Worm (Caenorhabditis elegans) whole organism, L3 larva: ENCODE data around the gene glrx-3.
A peak's percentile ranks its signal among the peaks of the same experiment; 100 is the strongest.
"Not testable (repeated sequence)": the region's sequence is repeated elsewhere in the genome, so short reads cannot be mapped to it uniquely, and the experiment has no call there.

Experiments
- R02D3.7 ChIP-seq: fragments of 150-350 bp; optimal IDR thresholded peaks from 2 replicates; lab custom pipeline; 2014; ENCODE audit warnings: missing biosample characterization, missing genetic modification characterization
- ZK546.5 ChIP-seq: sonication (generic microtip); optimal IDR thresholded peaks from 2 replicates; lab custom pipeline; 2017; ENCODE audit warnings: missing biosample characterization, missing genetic modification characterization
- aly-2 ChIP-seq: fragments of 150-350 bp; optimal IDR thresholded peaks from 2 replicates; lab custom pipeline; 2014; ENCODE audit warnings: missing biosample characterization, missing genetic modification characterization
- ama-1 ChIP-seq: fragments of 150-350 bp; optimal IDR thresholded peaks from 2 replicates; lab custom pipeline; 2018
- ceh-16 ChIP-seq: sonication (generic microtip); optimal IDR thresholded peaks from 2 replicates; lab custom pipeline; 2017; ENCODE audit warnings: missing biosample characterization, missing genetic modification characterization
- ceh-82 ChIP-seq: fragments of 150-350 bp; optimal IDR thresholded peaks from 2 replicates; lab custom pipeline; 2014; ENCODE audit warnings: missing biosample characterization, missing genetic modification characterization
- egl-27 ChIP-seq: sonication (generic microtip); optimal IDR thresholded peaks from 4 replicates; lab custom pipeline; 2017; ENCODE audit warnings: missing biosample characterization, missing genetic modification reagents, missing genetic modification characterization
- egl-5 ChIP-seq: fragments of 150-350 bp; optimal IDR thresholded peaks from 2 replicates; lab custom pipeline; 2017; ENCODE audit warnings: missing biosample characterization, missing genetic modification reagents, missing genetic modification characterization, inconsistent platforms
- elt-1 ChIP-seq: fragments of 150-350 bp; optimal IDR thresholded peaks from 2 replicates; lab custom pipeline; 2014; ENCODE audit warnings: missing biosample characterization, missing genetic modification characterization
- elt-2 ChIP-seq: sonication (generic microtip); optimal IDR thresholded peaks from 2 replicates; lab custom pipeline; 2016; ENCODE audit warnings: missing genetic modification reagents, mild to moderate bottlenecking, missing genetic modification characterization, missing compliant biosample characterization
- elt-3 ChIP-seq, 3 experiments: fragments of 150-350 bp in 1 of 3; sonication (generic microtip) in 2 of 3; optimal IDR thresholded peaks; 2 replicates in 2 of 3; 4 replicates in 1 of 3; lab custom pipeline; 2014 to 2017; ENCODE audit warnings: missing biosample characterization in 3 of 3, missing genetic modification characterization in 3 of 3
- fkh-2 ChIP-seq: fragments of 150-350 bp; optimal IDR thresholded peaks from 2 replicates; lab custom pipeline; 2014; ENCODE audit warnings: missing biosample characterization, missing genetic modification reagents, missing genetic modification characterization
- hmg-11 ChIP-seq: sonication (generic microtip); optimal IDR thresholded peaks from 2 replicates; lab custom pipeline; 2016; ENCODE audit warnings: missing genetic modification characterization, missing compliant biosample characterization
- jun-1 ChIP-seq: fragments of 150-350 bp; optimal IDR thresholded peaks from 2 replicates; lab custom pipeline; 2014; ENCODE audit warnings: missing biosample characterization, missing genetic modification reagents, missing genetic modification characterization
- lin-15B ChIP-seq: fragments of 150-350 bp; optimal IDR thresholded peaks from 2 replicates; lab custom pipeline; 2014; ENCODE audit warnings: missing biosample characterization, missing genetic modification characterization
- lsy-12 ChIP-seq: sonication (generic microtip); optimal IDR thresholded peaks from 2 replicates; lab custom pipeline; 2016; ENCODE audit warnings: mild to moderate bottlenecking, missing genetic modification characterization, missing compliant biosample characterization
- nfya-1 ChIP-seq: sonication (generic microtip); optimal IDR thresholded peaks from 2 replicates; lab custom pipeline; 2017; ENCODE audit warnings: missing genetic modification characterization, mild to moderate bottlenecking, missing compliant biosample characterization, antibody characterized with exemption, moderate library complexity; ENCODE audit not compliant: insufficient read depth
- nhr-11 ChIP-seq: fragments of 150-350 bp; optimal IDR thresholded peaks from 2 replicates; lab custom pipeline; 2014; ENCODE audit warnings: missing biosample characterization, missing genetic modification characterization
- nhr-237 ChIP-seq: fragments of 150-350 bp; optimal IDR thresholded peaks from 2 replicates; lab custom pipeline; 2014; ENCODE audit warnings: missing biosample characterization, missing genetic modification characterization
- nhr-43 ChIP-seq: sonication (generic microtip); optimal IDR thresholded peaks from 2 replicates; lab custom pipeline; 2016; ENCODE audit warnings: mild to moderate bottlenecking, missing genetic modification characterization, missing compliant biosample characterization; ENCODE audit not compliant: poor library complexity, severe bottlenecking
- nhr-76 ChIP-seq: fragments of 150-350 bp; sonication (generic microtip); optimal IDR thresholded peaks from 5 replicates; lab custom pipeline; 2014; ENCODE audit warnings: missing biosample characterization, missing genetic modification characterization
- nhr-77 ChIP-seq: fragments of 150-350 bp; optimal IDR thresholded peaks from 2 replicates; lab custom pipeline; 2014; ENCODE audit warnings: missing biosample characterization, missing genetic modification characterization
- pha-4 ChIP-seq: fragments of 150-350 bp; optimal IDR thresholded peaks from 2 replicates; lab custom pipeline; 2014; ENCODE audit warnings: missing biosample characterization, missing genetic modification reagents, missing genetic modification characterization
- sea-2 ChIP-seq: fragments of 150-350 bp; sonication (generic microtip); optimal IDR thresholded peaks from 4 replicates; lab custom pipeline; 2014; ENCODE audit warnings: missing biosample characterization, missing genetic modification reagents, missing genetic modification characterization
- snpc-4 ChIP-seq: fragments of 150-350 bp; optimal IDR thresholded peaks from 2 replicates; lab custom pipeline; 2014; ENCODE audit warnings: missing biosample characterization, missing genetic modification characterization
- unc-62 ChIP-seq: fragments of 150-350 bp; sonication (generic microtip); optimal IDR thresholded peaks from 4 replicates; lab custom pipeline; 2014; ENCODE audit warnings: missing biosample characterization, missing genetic modification reagents, missing genetic modification characterization
- zag-1 ChIP-seq: fragments of 150-350 bp; optimal IDR thresholded peaks from 2 replicates; lab custom pipeline; 2014; ENCODE audit warnings: missing biosample characterization, missing genetic modification characterization
- ztf-11 ChIP-seq: fragments of 150-350 bp; optimal IDR thresholded peaks from 2 replicates; lab custom pipeline; 2014; ENCODE audit warnings: missing biosample characterization, missing genetic modification characterization
- ztf-4 ChIP-seq: fragments of 150-350 bp; optimal IDR thresholded peaks from 2 replicates; lab custom pipeline; 2014; ENCODE audit warnings: missing biosample characterization, missing genetic modification characterization

Gene glrx-3

DNA sequence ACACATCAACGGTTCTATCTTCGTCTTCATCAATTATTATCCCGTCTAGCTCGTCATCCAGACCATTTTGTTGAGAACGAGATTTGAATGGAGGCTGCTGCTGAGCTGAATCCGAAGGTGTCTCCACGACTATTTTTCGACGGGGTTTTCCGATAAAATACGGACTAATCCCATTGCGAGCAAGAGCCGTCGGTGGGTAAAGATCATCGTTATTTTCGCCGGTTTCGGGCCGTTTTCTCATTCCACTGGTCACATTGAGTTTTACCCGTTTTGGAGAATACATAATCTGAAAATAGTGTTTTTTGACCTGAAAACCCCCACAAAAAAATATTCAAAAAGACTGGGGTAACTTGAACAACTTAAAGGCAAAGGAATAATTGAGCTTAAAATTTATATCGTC lies 4.6 kb upstream of the glrx-3 start, which contains the start of gene figl-1:
Gene figl-1, minus strand, starts transcription at position 286 of the 400 bp plus-strand sequence.
- TF ChIP-seq snpc-4 (tag; lab: Kevin White, UChicago) (no peak), nhr-43 (peak; percentile 19)
- TF ChIP-seq, all 47 proteins: peak for 1

ce11 chrV:4341736-4342135 lies 628 bp upstream of the glrx-3 start:
- TF ChIP-seq pha-4, result peak; percentile 27
- TF ChIP-seq lsy-12 (tag; lab: Kevin White, UChicago), result no peak
- TF ChIP-seq, all 47 proteins: peak for 1

- no peak for TF ChIP-seq elt-2 (tag; lab: Kevin White, UChicago)
- no peak for TF ChIP-seq nhr-43
- no peak for TF ChIP-seq lin-15B (tag; lab: Kevin White, UChicago)
- TF ChIP-seq nhr-237, result no peak
- TF ChIP-seq nhr-76 (tag; lab: Kevin White, UChicago), result no peak
- TF ChIP-seq jun-1 (tag; lab: Kevin White, UChicago), result no peak
- no peak for TF ChIP-seq nhr-77 (tag; lab: Kevin White, UChicago)
- TF ChIP-seq ztf-11 (tag; lab: Kevin White, UChicago), result no peak
- no peak for TF ChIP-seq R02D3.7 (tag; lab: Kevin White, UChicago)
- no peak for TF ChIP-seq snpc-4 (tag; lab: Kevin White, UChicago)
- TF ChIP-seq zag-1, result no peak
- no peak for TF ChIP-seq elt-1 (tag; lab: Kevin White, UChicago)
Measured at ce11 chrV:4339479-4339878, 1.6 kb downstream of the glrx-3 start.

DNA sequence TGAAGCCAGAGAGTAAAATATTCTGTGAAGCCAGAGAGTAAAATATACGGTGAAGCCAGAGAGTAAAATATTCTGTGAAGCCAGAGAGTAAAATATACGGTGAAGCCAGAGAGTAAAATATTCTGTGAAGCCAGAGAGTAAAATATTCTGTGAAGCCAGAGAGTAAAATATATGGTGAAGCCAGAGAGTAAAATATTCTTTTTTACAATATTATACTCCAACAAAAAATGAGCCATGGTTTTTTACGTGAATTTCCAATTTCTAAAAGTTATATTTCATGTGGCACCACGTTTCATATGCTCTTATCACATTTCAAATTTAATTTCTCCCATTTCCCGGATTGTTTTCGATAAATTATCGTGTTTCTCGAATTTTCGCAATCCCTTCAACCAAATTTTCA lies 4.6 kb downstream of the glrx-3 start, which contains the start of gene irld-1:
Gene irld-1, plus strand, starts transcription at position 301 of the 400 bp plus-strand sequence.
- TF ChIP-seq nhr-76 (tag; lab: Kevin White, UChicago); elt-1 (tag; lab: Kevin White, UChicago); nhr-43: not testable (repeated sequence)

DNA sequence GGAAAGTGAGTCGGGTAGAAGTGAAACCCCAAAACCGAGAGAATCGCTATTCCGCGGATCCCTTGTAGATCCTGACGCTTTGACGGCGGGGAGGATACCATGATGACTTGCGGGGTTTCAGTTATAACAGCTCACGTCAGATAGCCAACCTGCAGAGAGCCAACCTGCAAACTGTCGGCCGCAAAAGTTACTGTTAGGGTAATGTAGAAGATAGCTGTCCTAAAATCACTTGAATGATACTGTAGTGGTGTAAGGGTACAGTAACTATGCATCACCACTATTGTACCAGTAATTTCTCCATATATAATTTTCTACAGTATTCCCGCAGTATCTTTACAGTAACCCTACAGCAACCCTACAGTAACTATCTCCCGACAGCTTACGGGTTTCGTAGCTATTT lies 8.7 kb downstream of the glrx-3 start, which contains the start of gene oac-12:
Gene oac-12, minus strand, starts transcription at position 101 of the 400 bp plus-strand sequence.
- TF ChIP-seq sea-2 (GFP tag; lab: Kevin White, UChicago) (no peak), nhr-76 (tag; lab: Kevin White, UChicago) (no peak), lsy-12 (tag; lab: Kevin White, UChicago) (no peak), snpc-4 (tag; lab: Kevin White, UChicago) (no peak), ztf-11 (tag; lab: Kevin White, UChicago) (no peak), egl-5 (tag; lab: Kevin White, UChicago) (no peak), ztf-4 (tag; lab: Kevin White, UChicago) (no peak)
- TF ChIP-seq, all 47 proteins: peak for 0

DNA sequence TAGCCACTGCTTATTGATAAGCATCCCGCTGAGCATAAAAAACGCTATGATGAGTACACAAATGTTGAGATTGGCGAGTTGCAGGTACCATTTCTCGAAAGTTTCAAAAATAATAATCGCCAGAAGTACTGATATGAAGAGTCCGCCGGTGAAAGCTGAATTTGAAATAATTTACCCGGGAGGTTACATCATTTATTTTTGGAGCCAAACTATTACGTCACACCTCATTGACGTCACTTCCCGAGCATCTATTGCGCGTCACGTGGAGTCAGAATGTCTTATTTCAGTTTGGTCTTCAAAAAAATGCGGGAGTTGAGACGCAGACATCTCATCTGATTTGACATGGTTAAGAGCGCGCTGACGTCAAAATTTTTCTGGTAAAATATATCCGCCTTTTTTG lies 10.3 kb downstream of the glrx-3 start:
- TF ChIP-seq ceh-16 (tag; lab: Kevin White, UChicago) (no peak), unc-62 (GFP tag; lab: Kevin White, UChicago) (no peak), hmg-11 (no peak), nhr-77 (tag; lab: Kevin White, UChicago) (no peak), ZK546.5 (tag; lab: Kevin White, UChicago) (no peak), egl-27 (tag; lab: Kevin White, UChicago) (no peak), ama-1 (lab: Kevin White, UChicago) (no peak), ceh-82 (tag; lab: Kevin White, UChicago) (no peak), nfya-1 (tag; lab: Kevin White, UChicago) (no peak), nhr-237 (no peak), nhr-76 (tag; lab: Kevin White, UChicago) (no peak), aly-2 (tag; lab: Kevin White, UChicago) (no peak), fkh-2 (no peak), elt-3 (tag; optimal IDR thresholded peaks at IDR 0.05; lab: Kevin White, UChicago) (no peak)

ce11 chrV:4326841-4327240 lies 14.3 kb downstream of the glrx-3 start, which contains the start of gene D2063.1:
D2063.1 (plus strand) TSS chrV:4327121.
- no peak for TF ChIP-seq egl-5 (tag; lab: Kevin White, UChicago)
- peak; percentile 51 for TF ChIP-seq nhr-11 (tag; lab: Kevin White, UChicago)
